Fruit fly (Drosophila melanogaster): Measurements from ENCODE around the gene dpr6.
A peak's percentile ranks its signal among the peaks of the same experiment; 100 is the strongest.

dpr6 gene

dm6 chr3L:9968267-9968721, 6.2 kb upstream of the dpr6 start, which contains the start of the genes CG6685 and Dronc (continued):
- TF ChIP-seq CG17912 (GFP tag; optimal IDR thresholded peaks at IDR 0.05) (no peak), HLH4C (GFP tag; IDR thresholded peaks at IDR 0.05; ENCODE audit: partially characterized antibody) (no peak), cwo (GFP tag; optimal IDR thresholded peaks at IDR 0.05) (no peak), ATbp (GFP tag; optimal IDR thresholded peaks at IDR 0.05) (no peak), toy (GFP tag; IDR thresholded peaks at IDR 0.05) (no peak), CkIIα-i1 (GFP tag; IDR thresholded peaks at IDR 0.05) (no peak), CG2129 (GFP tag; IDR thresholded peaks at IDR 0.05; ENCODE audit: partially characterized antibody) (no peak), mld (GFP tag; IDR thresholded peaks at IDR 0.05; ENCODE audit: partially characterized antibody) (no peak), CG15073 (GFP tag; optimal IDR thresholded peaks at IDR 0.05) (no peak), hkb (optimal IDR thresholded peaks at IDR 0.05) (peak; percentile 70), hkb (GFP tag; IDR thresholded peaks at IDR 0.05) (no peak), Chrac-16 (GFP tag; optimal IDR thresholded peaks at IDR 0.05) (no peak), dimm (GFP tag; IDR thresholded peaks at IDR 0.05) (no peak), CG34422 (GFP tag; IDR thresholded peaks at IDR 0.05) (peak; percentile 59; the same call in 1 of the 3 replicates), Hr3 (GFP tag; optimal IDR thresholded peaks at IDR 0.05) (no peak), Six4 (GFP tag; optimal IDR thresholded peaks at IDR 0.05) (no peak), BEAF-32 (GFP tag; optimal IDR thresholded peaks at IDR 0.05) (peak; percentile 46), D19A (tag; optimal IDR thresholded peaks at IDR 0.05) (no peak), Ets97D (GFP tag; optimal IDR thresholded peaks at IDR 0.05) (peak; percentile 90), tio (GFP tag; optimal IDR thresholded peaks at IDR 0.05) (no peak), CG9797 (GFP tag; optimal IDR thresholded peaks at IDR 0.05) (peak; percentile 85), Bdp1 (GFP tag; optimal IDR thresholded peaks at IDR 0.05) (no peak), bigmax (GFP tag; optimal IDR thresholded peaks at IDR 0.05) (no peak), ro (GFP tag; IDR thresholded peaks at IDR 0.05) (no peak), danr (GFP tag; IDR thresholded peaks at IDR 0.05) (no peak), Mad (GFP tag; optimal IDR thresholded peaks at IDR 0.05) (no peak), bbx (GFP tag; IDR thresholded peaks at IDR 0.05; ENCODE audit: partially characterized antibody) (no peak), Dref (GFP tag; IDR thresholded peaks at IDR 0.05) (no peak), fd64A (GFP tag; optimal IDR thresholded peaks at IDR 0.05) (no peak), lab (GFP tag; optimal IDR thresholded peaks at IDR 0.05) (no peak), Pdp1 (GFP tag; optimal IDR thresholded peaks at IDR 0.05) (peak in 1 of 2 experiments; percentile 73), CG14014 (GFP tag; IDR thresholded peaks at IDR 0.05) (no peak), CG10274 (GFP tag; optimal IDR thresholded peaks at IDR 0.05) (no peak), tll (GFP tag; optimal IDR thresholded peaks at IDR 0.05) (no peak), Nf-YA (GFP tag; IDR thresholded peaks at IDR 0.05) (no peak), CG15601 (tag; optimal IDR thresholded peaks at IDR 0.05) (no peak), CG11398 (GFP tag; optimal IDR thresholded peaks at IDR 0.05) (no peak), Oli (tag; optimal IDR thresholded peaks at IDR 0.05) (no peak), CG2875 (GFP tag; optimal IDR thresholded peaks at IDR 0.05) (no peak), CG14050 (GFP tag; IDR thresholded peaks at IDR 0.05) (no peak), CG6813 (GFP tag; optimal IDR thresholded peaks at IDR 0.05) (no peak), CG9609 (GFP tag; optimal IDR thresholded peaks at IDR 0.05) (no peak), CG8281 (tag; optimal IDR thresholded peaks at IDR 0.05) (peak; percentile 22), Dek (tag; optimal IDR thresholded peaks at IDR 0.05) (no peak), phol (tag; optimal IDR thresholded peaks at IDR 0.05) (peak; percentile 94), CG14860 (GFP tag; IDR thresholded peaks at IDR 0.05; ENCODE audit: partially characterized antibody) (no peak), CG15269 (tag; optimal IDR thresholded peaks at IDR 0.05) (no peak), gfzf (GFP tag; optimal IDR thresholded peaks at IDR 0.05) (peak; percentile 99), sr (GFP tag; IDR thresholded peaks at IDR 0.05) (no peak; the same call in 2 of the 3 replicates), chinmo (GFP tag; IDR thresholded peaks at IDR 0.05; ENCODE audit: partially characterized antibody) (0 out of 4 replicates have a peak, but pooled peaks have one; percentile 25)
